Fruit fly (Drosophila melanogaster) whole organism, embryonic: Measurements from ENCODE around the gene GAPcenA.

Experiments used
- Antp ChIP-seq: fragments of 200-800 bp; sonication (Bioruptor generic); optimal IDR thresholded peaks from 3 replicates; lab custom pipeline; 2016; ENCODE audit warnings: missing biosample characterization, missing genetic modification characterization
- CG10321 ChIP-seq: fragments of 200-800 bp; sonication (Bioruptor generic); IDR thresholded peaks from 2 replicates; pipeline ENCODE4 v1.3.6; 2022; ENCODE audit warnings: missing biosample characterization, missing genetic modification characterization
- CG12942 ChIP-seq: fragments of 200-800 bp; sonication (Bioruptor generic); optimal IDR thresholded peaks from 3 replicates; lab custom pipeline; 2016; ENCODE audit warnings: missing biosample characterization, missing genetic modification characterization
- CG15601 ChIP-seq: fragments of 200-800 bp; sonication (Bioruptor generic); optimal IDR thresholded peaks from 3 replicates; lab custom pipeline; 2019; ENCODE audit warnings: missing biosample characterization, mild to moderate bottlenecking, missing genetic modification characterization, moderate library complexity
- CG1647 ChIP-seq: fragments of 200-800 bp; sonication (Bioruptor generic); optimal IDR thresholded peaks from 3 replicates; lab custom pipeline; 2016; ENCODE audit warnings: missing biosample characterization, missing genetic modification characterization
- CG17385 ChIP-seq: fragments of 200-800 bp; sonication (Bioruptor generic); optimal IDR thresholded peaks from 3 replicates; lab custom pipeline; 2018; ENCODE audit warnings: missing biosample characterization, mild to moderate bottlenecking, missing genetic modification characterization
- CG18476 ChIP-seq: fragments of 200-800 bp; sonication (Bioruptor generic); optimal IDR thresholded peaks from 2 replicates; lab custom pipeline; 2016; ENCODE audit warnings: missing biosample characterization, mild to moderate bottlenecking, missing genetic modification characterization
- CG3838 ChIP-seq: fragments of 200-800 bp; sonication (Bioruptor generic); optimal IDR thresholded peaks from 3 replicates; lab custom pipeline; 2016; ENCODE audit warnings: missing biosample characterization, missing genetic modification characterization
- CG5245 ChIP-seq: fragments of 200-800 bp; sonication (Bioruptor generic); optimal IDR thresholded peaks from 3 replicates; lab custom pipeline; 2016; ENCODE audit warnings: missing biosample characterization, missing genetic modification characterization
- CG6272 ChIP-seq: fragments of 200-800 bp; sonication (Bioruptor generic); IDR thresholded peaks from 2 replicates; pipeline ENCODE4 v1.3.6; 2022; ENCODE audit warnings: missing biosample characterization, missing genetic modification characterization
- CG6791 ChIP-seq: fragments of 200-800 bp; sonication (Bioruptor generic); IDR thresholded peaks from 3 replicates; pipeline ENCODE4 v1.3.6; 2022; ENCODE audit warnings: missing biosample characterization, missing genetic modification characterization; ENCODE audit not compliant: partially characterized antibody
- CG7556 ChIP-seq: fragments of 200-800 bp; sonication (Bioruptor generic); optimal IDR thresholded peaks from 2 replicates; lab custom pipeline; 2017; ENCODE audit warnings: missing biosample characterization, mild to moderate bottlenecking, missing genetic modification characterization
- CG7786 ChIP-seq: fragments of 200-800 bp; sonication (Bioruptor generic); optimal IDR thresholded peaks from 2 replicates; lab custom pipeline; 2016; ENCODE audit warnings: missing biosample characterization, missing genetic modification characterization
- Camta ChIP-seq: fragments of 200-800 bp; sonication (Bioruptor generic); optimal IDR thresholded peaks from 2 replicates; lab custom pipeline; 2016; ENCODE audit warnings: missing biosample characterization, missing genetic modification characterization
- Chrac-16 ChIP-seq: fragments of 200-800 bp; sonication (Bioruptor generic); optimal IDR thresholded peaks from 3 replicates; lab custom pipeline; 2016; ENCODE audit warnings: missing biosample characterization, missing genetic modification characterization
- Dip3 ChIP-seq: fragments of 200-800 bp; sonication (Bioruptor generic); optimal IDR thresholded peaks from 3 replicates; lab custom pipeline; 2016; ENCODE audit warnings: missing biosample characterization, missing genetic modification characterization
- Dp ChIP-seq: fragments of 200-800 bp; sonication (Bioruptor generic); optimal IDR thresholded peaks from 2 replicates; lab custom pipeline; 2018; ENCODE audit warnings: missing biosample characterization, mild to moderate bottlenecking, missing genetic modification characterization, moderate library complexity
- H2.0 ChIP-seq: fragments of 200-800 bp; sonication (Bioruptor generic); IDR thresholded peaks from 2 replicates; pipeline ENCODE4 v1.3.6; 2022; ENCODE audit warnings: missing biosample characterization, missing genetic modification characterization
- HLHmδ ChIP-seq: fragments of 200-800 bp; sonication (Bioruptor generic); optimal IDR thresholded peaks from 2 replicates; lab custom pipeline; 2018; ENCODE audit warnings: missing biosample characterization, mild to moderate bottlenecking, missing genetic modification characterization, moderate library complexity
- Lpt ChIP-seq: fragments of >200 bp; optimal IDR thresholded peaks from 2 replicates; lab custom pipeline; 2018; ENCODE audit warnings: missing biosample characterization, missing genetic modification characterization
- Myb ChIP-seq: fragments of 200-800 bp; sonication (Bioruptor generic); optimal IDR thresholded peaks from 2 replicates; lab custom pipeline; 2016; ENCODE audit warnings: missing biosample characterization, missing genetic modification characterization
- PHDP ChIP-seq: fragments of 200-800 bp; sonication (Bioruptor generic); optimal IDR thresholded peaks from 3 replicates; lab custom pipeline; 2018; ENCODE audit warnings: missing biosample characterization, mild to moderate bottlenecking, missing genetic modification characterization, moderate library complexity
- Pdp1 ChIP-seq, 2 experiments: fragments of 200-800 bp; sonication (Bioruptor generic); optimal IDR thresholded peaks; 3 replicates each; lab custom pipeline; 2016; ENCODE audit warnings: missing biosample characterization in 2 of 2, missing genetic modification characterization in 2 of 2, mild to moderate bottlenecking in 1 of 2, moderate library complexity in 1 of 2
- Six4 ChIP-seq: fragments of 200-800 bp; sonication (Bioruptor generic); optimal IDR thresholded peaks from 2 replicates; lab custom pipeline; 2016; ENCODE audit warnings: missing biosample characterization, missing genetic modification characterization
- Xrp1 ChIP-seq: fragments of 200-800 bp; sonication (Bioruptor generic); IDR thresholded peaks from 2 replicates; pipeline ENCODE4 v1.3.6; 2022; ENCODE audit warnings: missing biosample characterization, missing genetic modification characterization
- YL-1 ChIP-seq: fragments of 200-800 bp; sonication (Bioruptor generic); optimal IDR thresholded peaks from 3 replicates; lab custom pipeline; 2017; ENCODE audit warnings: missing biosample characterization, mild to moderate bottlenecking, missing genetic modification characterization
- az2 ChIP-seq: fragments of 200-800 bp; sonication (Bioruptor generic); optimal IDR thresholded peaks from 3 replicates; lab custom pipeline; 2016; ENCODE audit warnings: missing biosample characterization, missing genetic modification characterization
- dm ChIP-seq: fragments of 200-800 bp; sonication (Bioruptor generic); optimal IDR thresholded peaks from 3 replicates; lab custom pipeline; 2016; ENCODE audit warnings: missing biosample characterization, missing genetic modification characterization
- dmrt11E ChIP-seq: fragments of 200-800 bp; sonication (Bioruptor generic); optimal IDR thresholded peaks from 3 replicates; lab custom pipeline; 2018; ENCODE audit warnings: missing biosample characterization, mild to moderate bottlenecking, missing genetic modification characterization, moderate library complexity
- en ChIP-seq: fragments of 200-800 bp; sonication (Bioruptor generic); optimal IDR thresholded peaks from 2 replicates; lab custom pipeline; 2016; ENCODE audit warnings: missing biosample characterization, missing genetic modification characterization
- esg ChIP-seq: fragments of 200-800 bp; sonication (Bioruptor generic); conservative IDR thresholded peaks from 2 replicates; pipeline ENCODE4 v1.3.6; 2022; ENCODE audit warnings: missing biosample characterization, missing genetic modification characterization
- fd96Cb ChIP-seq: fragments of 200-800 bp; sonication (Bioruptor generic); optimal IDR thresholded peaks from 2 replicates; lab custom pipeline; 2018; ENCODE audit warnings: missing biosample characterization, mild to moderate bottlenecking, missing genetic modification characterization, moderate library complexity
- ftz-f1 ChIP-seq: fragments of 200-800 bp; sonication (Bioruptor generic); optimal IDR thresholded peaks from 2 replicates; lab custom pipeline; 2016; ENCODE audit warnings: missing biosample characterization, missing genetic modification characterization
- grn ChIP-seq: fragments of 200-800 bp; sonication (Bioruptor generic); optimal IDR thresholded peaks from 3 replicates; lab custom pipeline; 2017; ENCODE audit warnings: missing biosample characterization, missing genetic modification characterization
- hth ChIP-seq: fragments of >200 bp; optimal IDR thresholded peaks from 2 replicates; lab custom pipeline; 2017; ENCODE audit warnings: inconsistent platforms
- lab ChIP-seq: fragments of 200-800 bp; sonication (Bioruptor generic); optimal IDR thresholded peaks from 3 replicates; lab custom pipeline; 2017; ENCODE audit warnings: missing biosample characterization, missing genetic modification characterization, mild to moderate bottlenecking, moderate library complexity, missing genetic modification reagents
- mam ChIP-seq: fragments of 200-800 bp; sonication (Bioruptor generic); optimal IDR thresholded peaks from 3 replicates; lab custom pipeline; 2016; ENCODE audit warnings: missing biosample characterization, missing genetic modification characterization
- otp ChIP-seq: fragments of 200-800 bp; sonication (Bioruptor generic); IDR thresholded peaks from 3 replicates; pipeline ENCODE4, ENCODE4 v1.3.6; 2022; ENCODE audit warnings: missing biosample characterization, missing genetic modification characterization
- pan ChIP-seq, 4 experiments: fragments of >200 bp in 3 of 4; fragments of 200-800 bp in 1 of 4; sonication (Bioruptor generic) in 1 of 4; optimal IDR thresholded peaks in 3 of 4; IDR thresholded peaks in 1 of 4; 2 replicates each; pipeline versions ENCODE4 v1.3.6 to Lab custom; 2017 to 2022; ENCODE audit warnings: missing biosample characterization in 2 of 4, missing genetic modification characterization in 2 of 4, mixed read lengths in 1 of 4
- pho ChIP-seq: fragments of 200-800 bp; sonication (Bioruptor generic); optimal IDR thresholded peaks from 2 replicates; lab custom pipeline; 2016; ENCODE audit warnings: missing biosample characterization, missing genetic modification characterization
- pum ChIP-seq: fragments of 200-800 bp; sonication (Bioruptor generic); optimal IDR thresholded peaks from 2 replicates; lab custom pipeline; 2016; ENCODE audit warnings: missing biosample characterization, missing genetic modification characterization
- row ChIP-seq: fragments of 200-800 bp; sonication (Bioruptor generic); IDR thresholded peaks from 3 replicates; pipeline ENCODE4 v1.3.6; 2022; ENCODE audit warnings: missing biosample characterization, missing genetic modification characterization
- sob ChIP-seq: fragments of 200-800 bp; sonication (Bioruptor generic); IDR thresholded peaks from 2 replicates; pipeline ENCODE4 v1.3.6; 2022; ENCODE audit warnings: missing biosample characterization, missing genetic modification characterization
- tin ChIP-seq: fragments of 200-800 bp; sonication (Bioruptor generic); optimal IDR thresholded peaks from 3 replicates; lab custom pipeline; 2016; ENCODE audit warnings: missing biosample characterization, missing genetic modification characterization
- zen ChIP-seq: fragments of 200-800 bp; sonication (Bioruptor generic); optimal IDR thresholded peaks from 3 replicates; lab custom pipeline; 2018; ENCODE audit warnings: missing biosample characterization, mild to moderate bottlenecking, missing genetic modification characterization, moderate library complexity

Gene GAPcenA

dm6 chr3L:8398763-8399445 lies 52.5 kb downstream of the GAPcenA start (continued):
- TF ChIP-seq CG12942 (no peak), CG18476 (no peak), dmrt11E (tag; lab: Kevin White, UChicago) (peak; percentile 32), HLHmδ (GFP tag; lab: Kevin White, UChicago) (no peak), pum (peak; percentile 27), Antp (peak; percentile 34), CG15601 (no peak), lab (GFP tag; lab: Kevin White, UChicago) (no peak), Myb (no peak), Dp (GFP tag; lab: Kevin White, UChicago) (no peak), hth (no peak), Xrp1 (GFP tag; lab: Robert Waterston, UW) (peak; percentile 64; the same call in 1 of the 2 replicates), CG17385 (GFP tag; lab: Kevin White, UChicago) (peak; percentile 35), Six4 (no peak), YL-1 (no peak), en (GFP tag; lab: Kevin White, UChicago) (peak; percentile 13), CG7556 (GFP tag; lab: Kevin White, UChicago) (no peak), Chrac-16 (GFP tag; lab: Kevin White, UChicago) (peak; percentile 43), otp (GFP tag; lab: Robert Waterston, UW) (0 out of 3 replicates have a peak, but pooled peaks have one; percentile 36), H2.0 (GFP tag; lab: Robert Waterston, UW) (peak; percentile 21; the same call in 1 of the 2 replicates), CG10321 (GFP tag; lab: Robert Waterston, UW) (no peak), esg (GFP tag; lab: Robert Waterston, UW) (0 out of 2 replicates have a peak, but pooled peaks have one; percentile 15), PHDP (tag; lab: Kevin White, UChicago) (no peak), mam (GFP tag; lab: Kevin White, UChicago) (peak; percentile 42), CG7786 (GFP tag; lab: Kevin White, UChicago) (peak; percentile 38), CG5245 (peak; percentile 40), sob (0 out of 2 replicates have a peak, but pooled peaks have one; percentile 23), CG6272 (GFP tag; lab: Robert Waterston, UW) (peak; percentile 31; the same call in 1 of the 2 replicates), Dip3 (peak; percentile 5), zen (tag; lab: Kevin White, UChicago) (peak; percentile 21), az2 (GFP tag; lab: Kevin White, UChicago) (peak; percentile 33), Pdp1 (GFP tag; optimal IDR thresholded peaks at IDR 0.05; lab: Kevin White, UChicago) (peak; percentile 29 to 41), pan (optimal IDR thresholded peaks at IDR 0.05; lab: Kevin White, UChicago) (no peak), pan (GFP tag; optimal IDR thresholded peaks at IDR 0.05 in 1 of 2, IDR thresholded peaks at IDR 0.05 in 1 of 2) (peak in 1 of 2 experiments; percentile 15), Camta (peak; percentile 22), pho (GFP tag; lab: Kevin White, UChicago) (no peak), CG3838 (no peak), CG1647 (GFP tag; lab: Kevin White, UChicago) (peak; percentile 5), ftz-f1 (no peak), tin (GFP tag; lab: Kevin White, UChicago) (peak; percentile 14), dm (no peak), row (GFP tag; lab: Robert Waterston, UW) (peak; percentile 69; the same call in 2 of the 3 replicates), Lpt (GFP tag; lab: Kevin White, UChicago) (no peak), fd96Cb (tag; lab: Kevin White, UChicago) (peak; percentile 38), CG6791 (GFP tag; lab: Robert Waterston, UW) (0 out of 3 replicates have a peak, but pooled peaks have one; percentile 25), grn (GFP tag; lab: Kevin White, UChicago) (no peak)
- TF ChIP-seq, all 482 proteins: peak for 97
